Worm (Caenorhabditis elegans) whole organism, L1 larva: ENCODE measurements around the gene F41C3.2.
A peak's percentile ranks its signal among the peaks of the same experiment; 100 is the strongest.

ENCODE experiments used
- C04F5.9 ChIP-seq: sonication (generic microtip); optimal IDR thresholded peaks from 2 replicates; lab custom pipeline; 2016; ENCODE audit warnings: missing genetic modification characterization, missing compliant biosample characterization
- C16A3.4 ChIP-seq: fragments of 150-350 bp; optimal IDR thresholded peaks from 2 replicates; lab custom pipeline; 2014; ENCODE audit warnings: missing biosample characterization, missing genetic modification characterization
- C34B4.2 ChIP-seq: sonication (generic microtip); optimal IDR thresholded peaks from 2 replicates; lab custom pipeline; 2017; ENCODE audit warnings: mild to moderate bottlenecking, missing genetic modification characterization, missing compliant biosample characterization
- aha-1 ChIP-seq: fragments of 150-350 bp; optimal IDR thresholded peaks from 2 replicates; lab custom pipeline; 2014; ENCODE audit warnings: missing biosample characterization, missing genetic modification characterization
- aly-2 ChIP-seq: fragments of 150-350 bp; optimal IDR thresholded peaks from 2 replicates; lab custom pipeline; 2014; ENCODE audit warnings: missing biosample characterization, missing genetic modification characterization
- blmp-1 ChIP-seq: fragments of 150-350 bp; optimal IDR thresholded peaks from 2 replicates; lab custom pipeline; 2014; ENCODE audit warnings: missing biosample characterization, missing genetic modification characterization
- ceh-8 ChIP-seq: fragments of 200-800 bp; sonication (Bioruptor generic); optimal IDR thresholded peaks from 2 replicates; lab custom pipeline; 2018; ENCODE audit warnings: mild to moderate bottlenecking, missing genetic modification characterization, moderate library complexity, missing compliant biosample characterization
- ceh-88 ChIP-seq: fragments of 200-800 bp; sonication (Bioruptor generic); IDR thresholded peaks from 2 replicates; pipeline ENCODE4 v1.3.6; 2022; ENCODE audit warnings: missing genetic modification characterization, missing compliant biosample characterization
- ceh-90 ChIP-seq: sonication (generic microtip); optimal IDR thresholded peaks from 2 replicates; lab custom pipeline; 2016; ENCODE audit warnings: missing genetic modification characterization, missing compliant biosample characterization
- dpl-1 ChIP-seq, 3 experiments: fragments of 150-350 bp in 2 of 3; sonication (generic microtip) in 1 of 3; optimal IDR thresholded peaks; 2 replicates each; lab custom pipeline; 2014 to 2017; ENCODE audit warnings: missing biosample characterization in 3 of 3, missing genetic modification characterization in 3 of 3, missing genetic modification reagents in 3 of 3
- dsc-1 ChIP-seq: sonication (generic microtip); optimal IDR thresholded peaks from 2 replicates; lab custom pipeline; 2016; ENCODE audit warnings: mild to moderate bottlenecking, missing genetic modification characterization, missing compliant biosample characterization
- efl-1 ChIP-seq, 4 experiments: fragments of 150-350 bp; optimal IDR thresholded peaks in 3 of 4; peaks in 1 of 4; 1 replicate in 1 of 4; 2 replicates in 3 of 4; lab custom pipeline; 2014; ENCODE audit warnings: missing biosample characterization in 2 of 4, missing genetic modification characterization in 2 of 4, missing genetic modification reagents in 2 of 4
- efl-3 ChIP-seq: fragments of 200-800 bp; sonication (Bioruptor generic); optimal IDR thresholded peaks from 2 replicates; lab custom pipeline; 2018; ENCODE audit warnings: mild to moderate bottlenecking, missing genetic modification characterization, missing compliant biosample characterization
- egl-13 ChIP-seq: sonication (generic microtip); optimal IDR thresholded peaks from 2 replicates; lab custom pipeline; 2016; ENCODE audit warnings: missing genotype, missing genetic modification reagents, missing genetic modification characterization, missing compliant biosample characterization
- egl-27 ChIP-seq, 2 experiments: fragments of 150-350 bp in 1 of 2; sonication (generic microtip); optimal IDR thresholded peaks; 3 replicates each; lab custom pipeline; 2017 to 2018; ENCODE audit warnings: missing biosample characterization in 2 of 2, missing genetic modification characterization in 2 of 2, missing genetic modification reagents in 2 of 2
- elt-3 ChIP-seq, 6 experiments: fragments of 150-350 bp in 1 of 6; sonication (generic microtip); optimal IDR thresholded peaks; 2 replicates each; lab custom pipeline; 2017 to 2018; ENCODE audit warnings: missing biosample characterization in 6 of 6, missing genetic modification characterization in 6 of 6, inconsistent platforms in 1 of 6
- ets-5 ChIP-seq: fragments of 200-800 bp; sonication (Bioruptor generic); IDR thresholded peaks from 2 replicates; pipeline ENCODE4 v1.3.6; 2022; ENCODE audit warnings: missing genetic modification characterization, missing compliant biosample characterization
- fkh-10 ChIP-seq: sonication (generic microtip); optimal IDR thresholded peaks from 2 replicates; lab custom pipeline; 2017; ENCODE audit warnings: missing biosample characterization, missing genetic modification reagents, missing genetic modification characterization
- fkh-4 ChIP-seq: sonication (generic microtip); optimal IDR thresholded peaks from 2 replicates; lab custom pipeline; 2016; ENCODE audit warnings: missing compliant biosample characterization, missing genetic modification characterization, borderline replicate concordance
- hlh-4 ChIP-seq: sonication (generic microtip); optimal IDR thresholded peaks from 2 replicates; lab custom pipeline; 2016; ENCODE audit warnings: mild to moderate bottlenecking, missing genetic modification characterization, missing compliant biosample characterization
- isw-1 ChIP-seq: fragments of 200-800 bp; sonication (Bioruptor generic); IDR thresholded peaks from 2 replicates; pipeline ENCODE4 v1.3.6; 2022; ENCODE audit warnings: missing genetic modification characterization, missing compliant biosample characterization
- jun-1 ChIP-seq: fragments of 150-350 bp; optimal IDR thresholded peaks from 2 replicates; lab custom pipeline; 2014; ENCODE audit warnings: missing biosample characterization, missing genetic modification reagents, missing genetic modification characterization
- lin-14 ChIP-seq: fragments of 200-800 bp; sonication (Bioruptor generic); optimal IDR thresholded peaks from 2 replicates; lab custom pipeline; 2018; ENCODE audit warnings: mild to moderate bottlenecking, missing genetic modification characterization, moderate library complexity, missing compliant biosample characterization
- lin-35 ChIP-seq, 2 experiments: fragments of 150-350 bp; optimal IDR thresholded peaks; 2 replicates each; lab custom pipeline; 2014; ENCODE audit warnings: missing biosample characterization in 2 of 2, missing genetic modification characterization in 2 of 2, missing genetic modification reagents in 2 of 2
- lir-3 ChIP-seq: sonication (generic microtip); optimal IDR thresholded peaks from 2 replicates; lab custom pipeline; 2016; ENCODE audit warnings: mild to moderate bottlenecking, missing genetic modification characterization, moderate library complexity, missing compliant biosample characterization; ENCODE audit not compliant: poor library complexity
- lsy-2 ChIP-seq, 2 experiments: fragments of 150-350 bp; optimal IDR thresholded peaks; 2 replicates each; lab custom pipeline; 2014; ENCODE audit warnings: missing biosample characterization in 2 of 2, missing genetic modification characterization in 2 of 2
- mab-9 ChIP-seq: fragments of 200-800 bp; sonication (Bioruptor generic); IDR thresholded peaks from 2 replicates; pipeline ENCODE4 v1.3.6; 2022; ENCODE audit warnings: missing genetic modification reagents, missing genetic modification characterization, missing compliant biosample characterization
- mdl-1 ChIP-seq, 2 experiments: fragments of 150-350 bp; optimal IDR thresholded peaks; 2 replicates each; lab custom pipeline; 2014 to 2017; ENCODE audit warnings: missing biosample characterization in 2 of 2, missing genetic modification characterization in 2 of 2, inconsistent platforms in 1 of 2
- nhr-11 ChIP-seq: fragments of 150-350 bp; optimal IDR thresholded peaks from 2 replicates; lab custom pipeline; 2014; ENCODE audit warnings: missing biosample characterization, missing genetic modification characterization
- nhr-237 ChIP-seq: fragments of 150-350 bp; optimal IDR thresholded peaks from 2 replicates; lab custom pipeline; 2014; ENCODE audit warnings: missing biosample characterization, missing genetic modification characterization
- nhr-47 ChIP-seq: sonication (generic microtip); optimal IDR thresholded peaks from 2 replicates; lab custom pipeline; 2016; ENCODE audit warnings: mild to moderate bottlenecking, missing genetic modification characterization, moderate library complexity, missing compliant biosample characterization
- nhr-71 ChIP-seq: sonication (generic microtip); optimal IDR thresholded peaks from 2 replicates; lab custom pipeline; 2016; ENCODE audit warnings: mild to moderate bottlenecking, missing genetic modification characterization, moderate library complexity, missing compliant biosample characterization
- nhr-76 ChIP-seq: sonication (generic microtip); optimal IDR thresholded peaks from 2 replicates; lab custom pipeline; 2017; ENCODE audit warnings: missing biosample characterization, missing genetic modification characterization
- nhr-84 ChIP-seq: sonication (generic microtip); optimal IDR thresholded peaks from 2 replicates; lab custom pipeline; 2017; ENCODE audit warnings: missing biosample characterization, missing genetic modification characterization
- nhr-90 ChIP-seq: sonication (generic microtip); optimal IDR thresholded peaks from 2 replicates; lab custom pipeline; 2016; ENCODE audit warnings: mild to moderate bottlenecking, missing genetic modification characterization, missing compliant biosample characterization; ENCODE audit not compliant: poor library complexity
- pag-3 ChIP-seq: sonication (generic microtip); optimal IDR thresholded peaks from 2 replicates; lab custom pipeline; 2017; ENCODE audit warnings: missing genetic modification characterization, mild to moderate bottlenecking, missing compliant biosample characterization, antibody characterized with exemption, borderline replicate concordance; ENCODE audit not compliant: insufficient read depth
- rnt-1 ChIP-seq: sonication (generic microtip); optimal IDR thresholded peaks from 2 replicates; lab custom pipeline; 2016; ENCODE audit warnings: mild to moderate bottlenecking, missing genetic modification characterization, moderate library complexity, missing compliant biosample characterization
- skn-1 ChIP-seq: fragments of 150-350 bp; optimal IDR thresholded peaks from 2 replicates; lab custom pipeline; 2014; ENCODE audit warnings: missing biosample characterization, missing genetic modification characterization
- snu-23 ChIP-seq: sonication (generic microtip); optimal IDR thresholded peaks from 2 replicates; lab custom pipeline; 2016; ENCODE audit warnings: missing genetic modification characterization, missing compliant biosample characterization
- swsn-7 ChIP-seq: sonication (generic microtip); optimal IDR thresholded peaks from 2 replicates; lab custom pipeline; 2016; ENCODE audit warnings: missing genetic modification characterization, missing compliant biosample characterization
- tbx-2 ChIP-seq: sonication (generic microtip); optimal IDR thresholded peaks from 2 replicates; lab custom pipeline; 2016; ENCODE audit warnings: missing genetic modification characterization, missing compliant biosample characterization
- tlp-1 ChIP-seq: fragments of 150-350 bp; optimal IDR thresholded peaks from 2 replicates; lab custom pipeline; 2014; ENCODE audit warnings: missing biosample characterization, missing genetic modification characterization
- unc-130 ChIP-seq: fragments of 150-350 bp; optimal IDR thresholded peaks from 2 replicates; lab custom pipeline; 2017; ENCODE audit warnings: missing biosample characterization, missing genetic modification characterization, inconsistent platforms
- unc-62 ChIP-seq: fragments of 150-350 bp; optimal IDR thresholded peaks from 2 replicates; lab custom pipeline; 2014; ENCODE audit warnings: missing biosample characterization, missing genetic modification reagents, missing genetic modification characterization
- unc-86 ChIP-seq: sonication (generic microtip); optimal IDR thresholded peaks from 2 replicates; lab custom pipeline; 2016; ENCODE audit warnings: missing genetic modification characterization, missing compliant biosample characterization
- vab-15 ChIP-seq: sonication (generic microtip); optimal IDR thresholded peaks from 2 replicates; lab custom pipeline; 2017; ENCODE audit warnings: missing genotype, mild to moderate bottlenecking, missing genetic modification characterization, missing compliant biosample characterization

F41C3.2 gene

ce11 chrII:4736585-4736984, 13.2 kb upstream of the F41C3.2 start:
- no peak for TF ChIP-seq isw-1
- TF ChIP-seq jun-1 (tag; lab: Kevin White, UChicago) = no peak
- peak in 1 of 2 experiments; percentile 12 for TF ChIP-seq efl-1 (optimal IDR thresholded peaks at IDR 0.05; lab: Kevin White, UChicago)
- TF ChIP-seq efl-1 (GFP tag; optimal IDR thresholded peaks at IDR 0.05 in 1 of 2; lab: Kevin White, UChicago) = peak in 1 of 2 experiments; percentile 82
- no peak for TF ChIP-seq fkh-4
- TF ChIP-seq egl-27 (tag; optimal IDR thresholded peaks at IDR 0.05; lab: Kevin White, UChicago) = no peak
- no peak for TF ChIP-seq elt-3 (tag; optimal IDR thresholded peaks at IDR 0.05; lab: Kevin White, UChicago)
- TF ChIP-seq nhr-71 (tag; lab: Kevin White, UChicago) = peak; percentile 65
- no peak for TF ChIP-seq skn-1
- peak; percentile 60 for TF ChIP-seq lin-14 (GFP tag; lab: Kevin White, UChicago)
- peak; percentile 19 to 20 for TF ChIP-seq lsy-2 (tag; optimal IDR thresholded peaks at IDR 0.05; lab: Kevin White, UChicago)
- TF ChIP-seq C34B4.2 = no peak
- TF ChIP-seq swsn-7 (tag; lab: Kevin White, UChicago) = no peak
- no peak for TF ChIP-seq C04F5.9
- peak; percentile 58 for TF ChIP-seq pag-3 (tag; lab: Kevin White, UChicago)
- no peak for TF ChIP-seq ets-5 (GFP tag; lab: Robert Waterston, UW)
- no peak for TF ChIP-seq lin-35 (GFP tag; optimal IDR thresholded peaks at IDR 0.05; lab: Kevin White, UChicago)
- no peak for TF ChIP-seq lir-3 (tag; lab: Kevin White, UChicago)
- TF ChIP-seq nhr-76 (tag; lab: Kevin White, UChicago) = no peak
- no peak for TF ChIP-seq nhr-90 (tag; lab: Kevin White, UChicago)
- no peak for TF ChIP-seq fkh-10 (GFP tag; lab: Kevin White, UChicago)
- peak; percentile 19 for TF ChIP-seq snu-23 (GFP tag; lab: Kevin White, UChicago)
- no peak for TF ChIP-seq aly-2 (tag; lab: Kevin White, UChicago)
- TF ChIP-seq unc-86 (tag; lab: Kevin White, UChicago) = no peak
- TF ChIP-seq rnt-1 (tag; lab: Kevin White, UChicago) = peak; percentile 38
- no peak for TF ChIP-seq vab-15 (tag; lab: Kevin White, UChicago)
- no peak for TF ChIP-seq C16A3.4 (tag; lab: Kevin White, UChicago)

- TF ChIP-seq rnt-1 (tag; lab: Kevin White, UChicago) (peak; percentile 8), efl-3 (GFP tag; lab: Kevin White, UChicago) (no peak)
These were observed 12.4 kb upstream of the F41C3.2 start, which contains the start of gene ctsa-1.1 for ce11 chrII:4737348-4737747. ctsa-1.1 (plus strand) TSS chrII:4737648.

ce11 chrII:4739984-4740462, 9.7 kb upstream of the F41C3.2 start, which contains the start of gene eas-1:
eas-1 (plus strand) TSS chrII:4740412.
- TF ChIP-seq mdl-1 (tag; optimal IDR thresholded peaks at IDR 0.05; lab: Kevin White, UChicago) (peak; percentile 20 to 88), fkh-10 (GFP tag; lab: Kevin White, UChicago) (peak; percentile 25), nhr-237 (tag; lab: Kevin White, UChicago) (peak; percentile 26), nhr-84 (tag; lab: Kevin White, UChicago) (no peak), ceh-88 (GFP tag; lab: Robert Waterston, UW) (peak; percentile 57; the same call in 1 of the 2 replicates), ceh-8 (GFP tag; lab: Kevin White, UChicago) (peak; percentile 63), dsc-1 (tag; lab: Kevin White, UChicago) (peak; percentile 86), lin-35 (GFP tag; optimal IDR thresholded peaks at IDR 0.05; lab: Kevin White, UChicago) (peak; percentile 96 to 97), pag-3 (tag; lab: Kevin White, UChicago) (no peak), aly-2 (tag; lab: Kevin White, UChicago) (no peak), blmp-1 (tag; lab: Kevin White, UChicago) (peak; percentile 73), hlh-4 (no peak), lir-3 (tag; lab: Kevin White, UChicago) (peak; percentile 95), C16A3.4 (tag; lab: Kevin White, UChicago) (peak; percentile 71), aha-1 (tag; lab: Kevin White, UChicago) (no peak), tlp-1 (tag; lab: Kevin White, UChicago) (no peak), ceh-90 (tag; lab: Kevin White, UChicago) (peak; percentile 93), tbx-2 (tag; lab: Kevin White, UChicago) (peak; percentile 91), unc-62 (no peak), unc-130 (tag; lab: Kevin White, UChicago) (peak; percentile 18), dpl-1 (GFP tag; optimal IDR thresholded peaks at IDR 0.05; lab: Kevin White, UChicago) (peak; percentile 92 to 96 (median 95)), nhr-11 (tag; lab: Kevin White, UChicago) (no peak), ets-5 (GFP tag; lab: Robert Waterston, UW) (no peak), vab-15 (tag; lab: Kevin White, UChicago) (peak; percentile 57), egl-13 (tag; lab: Kevin White, UChicago) (peak; percentile 84), isw-1 (peak; percentile 81), mab-9 (GFP tag; lab: Robert Waterston, UW) (peak; percentile 69), nhr-47 (tag; lab: Kevin White, UChicago) (peak; percentile 92)
